Worm (Caenorhabditis elegans): ENCODE measurements around the gene sru-6.

Gene sru-6

DNA sequence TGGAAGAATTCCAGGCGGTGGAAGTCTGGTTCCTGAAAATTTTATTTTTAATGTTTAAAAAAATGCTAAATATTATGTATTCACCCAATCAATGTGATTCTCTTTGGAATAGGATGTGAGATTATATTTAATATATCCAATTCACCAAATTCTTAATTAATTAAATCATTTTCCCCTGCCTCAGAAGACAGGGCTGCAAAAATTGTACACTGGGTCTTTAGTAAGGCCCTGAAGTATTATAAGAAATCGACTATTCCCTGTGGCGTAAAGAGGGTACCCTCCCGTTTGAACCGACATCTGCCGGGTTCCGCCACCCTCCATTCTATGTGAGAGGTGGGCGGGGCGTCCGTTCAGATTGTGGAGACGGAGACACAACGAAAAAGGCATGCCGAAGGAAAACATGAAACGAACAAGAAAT is 20.8 kb downstream of the sru-6 start:
- TF ChIP-seq W03F9.2 (tag; optimal IDR thresholded peaks at IDR 0.05), result peak; percentile 67
- no peak for TF ChIP-seq dao-5 (tag; optimal IDR thresholded peaks at IDR 0.05)
- TF ChIP-seq him-1 (tag; optimal IDR thresholded peaks at IDR 0.05), result peak; percentile 57

DNA sequence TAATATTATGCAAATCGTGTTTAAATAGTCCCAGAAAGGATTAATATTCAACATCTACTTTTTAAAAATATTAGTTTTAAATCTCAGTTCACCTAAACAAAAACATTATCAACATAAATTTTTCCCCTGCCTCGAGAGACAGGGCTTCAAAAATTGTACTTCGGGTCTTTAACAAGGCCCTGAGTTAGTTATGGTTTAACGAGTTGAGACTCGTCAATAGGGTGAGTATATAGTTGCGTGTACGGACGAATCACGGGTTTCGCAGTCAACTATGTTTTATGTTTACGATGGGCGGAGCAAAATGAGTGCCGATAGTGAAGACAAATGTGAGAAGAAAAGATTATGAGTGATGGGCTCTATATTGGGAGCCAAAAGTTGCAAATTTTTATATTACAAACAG is 21.2 kb downstream of the sru-6 start:
- no peak for TF ChIP-seq dao-5 (tag; optimal IDR thresholded peaks at IDR 0.05)

DNA sequence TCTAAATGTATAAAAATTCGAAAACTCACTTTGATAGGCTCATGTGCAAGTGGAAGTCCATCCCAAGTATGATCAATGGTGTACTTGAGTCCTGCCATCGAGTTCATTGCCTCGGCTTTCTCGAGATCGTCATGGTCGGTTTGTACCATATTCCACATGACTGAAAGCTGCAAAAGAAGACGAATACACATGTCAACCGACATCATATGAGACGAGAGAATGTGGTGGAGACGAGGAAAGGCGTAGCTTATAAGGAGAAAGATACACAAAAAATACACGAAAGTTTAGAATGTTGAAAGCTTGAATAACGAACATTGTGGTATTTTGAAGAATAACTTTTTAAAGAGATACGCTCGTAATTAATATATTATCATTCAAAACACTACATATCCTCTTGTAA is 22.4 kb downstream of the sru-6 start, which contains the start of gene C33A12.3:
Gene C33A12.3, minus strand, starts transcription at position 167 of the 400 bp plus-strand sequence.
- no peak for TF ChIP-seq W03F9.2 (tag; optimal IDR thresholded peaks at IDR 0.05)
- TF ChIP-seq him-1 (tag; optimal IDR thresholded peaks at IDR 0.05), result no peak
- no peak for TF ChIP-seq dao-5 (tag; optimal IDR thresholded peaks at IDR 0.05)

DNA sequence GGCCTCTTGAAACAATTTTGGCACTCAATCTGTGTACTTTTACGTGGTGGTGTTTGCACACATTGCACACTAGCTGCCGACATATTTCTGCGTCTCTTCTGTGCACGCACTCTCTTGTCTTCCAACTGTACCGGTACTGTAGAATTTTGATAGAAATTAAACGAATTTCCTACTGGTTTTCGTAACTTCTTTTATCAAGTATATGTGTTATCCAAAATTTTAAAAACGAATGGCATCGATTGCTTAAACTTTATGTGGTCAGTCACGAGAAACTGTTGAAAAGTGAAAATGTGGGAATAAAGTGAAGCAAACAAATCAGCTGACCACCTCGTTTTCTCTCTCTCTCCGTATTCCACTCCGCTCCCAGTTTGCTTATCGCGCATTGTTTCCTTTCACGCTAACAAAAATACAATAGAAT is 22.9 kb downstream of the sru-6 start:
- TF ChIP-seq dao-5 (tag; optimal IDR thresholded peaks at IDR 0.05) (no peak), W03F9.2 (tag; optimal IDR thresholded peaks at IDR 0.05) (peak; percentile 28), him-1 (tag; optimal IDR thresholded peaks at IDR 0.05) (no peak)

DNA sequence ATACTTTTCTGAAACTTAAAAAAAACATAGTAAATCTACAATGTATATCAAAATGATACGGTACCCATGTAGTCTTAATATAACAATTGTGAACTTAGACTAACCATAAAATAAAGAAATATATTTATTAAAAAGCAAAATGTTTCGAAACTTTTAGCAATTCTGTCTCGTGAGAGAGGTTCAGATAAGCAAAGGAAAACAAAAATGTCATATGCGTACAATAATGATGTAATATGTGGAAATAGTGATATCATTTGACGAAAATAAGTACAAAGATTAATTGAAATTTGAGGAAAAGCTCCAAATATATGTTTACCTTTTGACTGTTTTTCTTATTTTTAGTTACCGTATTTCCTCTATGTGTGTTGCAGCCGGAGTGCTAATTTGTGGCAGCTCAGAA is 23.7 kb downstream of the sru-6 start:
- TF ChIP-seq him-1 (tag; optimal IDR thresholded peaks at IDR 0.05), result no peak
- TF ChIP-seq W03F9.2 (tag; optimal IDR thresholded peaks at IDR 0.05), result no peak
- TF ChIP-seq dao-5 (tag; optimal IDR thresholded peaks at IDR 0.05), result no peak

DNA sequence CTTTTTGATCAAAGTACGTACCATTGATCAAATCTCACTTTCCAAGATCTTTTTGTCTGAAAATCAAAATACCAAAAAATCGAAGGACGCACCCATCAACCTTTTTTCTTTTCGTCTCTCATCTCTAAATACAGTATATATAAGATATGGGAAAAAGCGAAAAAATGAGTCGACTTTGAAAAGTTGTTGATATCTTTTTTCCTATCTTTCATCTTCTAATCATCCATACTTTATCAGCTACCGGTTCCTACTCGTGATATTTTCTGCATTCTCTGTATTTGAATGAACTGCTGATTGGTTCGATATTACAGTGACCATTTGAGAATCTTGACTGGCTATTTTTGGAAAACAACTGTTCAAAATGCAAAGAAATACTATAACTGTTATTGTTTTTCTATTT is 26.4 kb downstream of the sru-6 start, which contains the start of gene C33A12.19:
Gene C33A12.19, plus strand, starts transcription at position 169 of the 400 bp plus-strand sequence.
- TF ChIP-seq W03F9.2 (tag; optimal IDR thresholded peaks at IDR 0.05) (no peak), dao-5 (tag; optimal IDR thresholded peaks at IDR 0.05) (no peak), him-1 (tag; optimal IDR thresholded peaks at IDR 0.05) (no peak)

DNA sequence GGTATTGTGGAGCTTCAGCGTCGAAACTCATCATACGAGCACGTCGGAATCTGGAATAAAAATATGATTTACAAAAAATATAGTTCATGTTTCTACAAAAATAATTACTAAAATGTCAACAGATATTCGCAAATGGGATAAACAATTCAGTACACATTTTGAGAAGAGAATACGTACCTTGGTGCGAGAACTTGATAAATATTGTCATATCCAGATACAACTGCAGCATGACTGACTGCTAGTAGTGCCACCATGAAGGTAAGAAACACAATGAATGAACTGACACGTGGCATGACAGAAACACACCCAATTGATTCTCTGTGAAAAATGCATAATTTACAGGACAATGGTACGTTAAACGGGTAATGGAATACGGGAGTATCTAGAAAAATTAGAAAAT is 28.2 kb downstream of the sru-6 start, which contains the start of gene nlp-35:
Gene nlp-35, minus strand, starts transcription at position 319 of the 400 bp plus-strand sequence.
- no peak for TF ChIP-seq him-1 (tag; optimal IDR thresholded peaks at IDR 0.05)
- no peak for TF ChIP-seq dao-5 (tag; optimal IDR thresholded peaks at IDR 0.05)
- no peak for TF ChIP-seq W03F9.2 (tag; optimal IDR thresholded peaks at IDR 0.05)

DNA sequence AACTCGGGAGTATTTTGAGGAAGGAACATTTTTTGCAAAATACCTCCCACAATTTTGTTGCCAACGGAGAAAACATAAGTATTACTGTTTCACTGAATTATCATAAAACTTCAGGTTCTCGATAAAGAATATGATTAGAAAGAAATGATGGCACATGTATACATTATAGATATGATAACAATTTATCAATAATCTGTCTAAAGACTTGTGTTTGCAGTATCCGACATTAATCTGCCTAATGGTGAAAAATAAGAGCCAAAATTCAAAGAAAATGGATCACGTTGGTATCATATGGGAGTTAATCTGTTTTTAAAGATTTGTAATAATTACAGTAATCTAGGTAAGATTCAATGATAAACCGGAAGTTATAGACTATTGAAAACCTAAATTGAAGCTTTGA is 30.2 kb downstream of the sru-6 start:
- TF ChIP-seq W03F9.2 (tag; optimal IDR thresholded peaks at IDR 0.05) (no peak), him-1 (tag; optimal IDR thresholded peaks at IDR 0.05) (no peak), dao-5 (tag; optimal IDR thresholded peaks at IDR 0.05) (no peak)

DNA sequence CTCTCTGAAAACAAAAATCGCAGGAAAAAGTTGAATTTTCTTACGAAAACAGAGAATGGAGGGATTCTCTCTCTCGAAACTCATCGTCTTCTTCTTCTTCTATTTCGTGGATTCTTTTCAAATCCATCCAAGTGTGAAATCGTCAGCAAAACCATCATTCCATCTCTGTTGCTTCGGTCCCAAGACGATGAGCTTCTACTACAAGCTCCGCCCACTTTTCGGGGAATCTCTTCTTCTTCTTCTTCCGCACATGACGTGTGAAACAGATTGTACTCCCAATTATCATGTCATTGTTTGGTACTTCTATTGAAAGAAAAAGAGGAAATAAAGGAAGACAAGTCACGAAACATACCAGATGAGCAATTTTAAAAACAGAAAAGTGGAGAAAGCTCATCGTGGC is 32.7 kb downstream of the sru-6 start:
- TF ChIP-seq dao-5 (tag; optimal IDR thresholded peaks at IDR 0.05) (no peak), W03F9.2 (tag; optimal IDR thresholded peaks at IDR 0.05) (no peak), him-1 (tag; optimal IDR thresholded peaks at IDR 0.05) (no peak)

DNA sequence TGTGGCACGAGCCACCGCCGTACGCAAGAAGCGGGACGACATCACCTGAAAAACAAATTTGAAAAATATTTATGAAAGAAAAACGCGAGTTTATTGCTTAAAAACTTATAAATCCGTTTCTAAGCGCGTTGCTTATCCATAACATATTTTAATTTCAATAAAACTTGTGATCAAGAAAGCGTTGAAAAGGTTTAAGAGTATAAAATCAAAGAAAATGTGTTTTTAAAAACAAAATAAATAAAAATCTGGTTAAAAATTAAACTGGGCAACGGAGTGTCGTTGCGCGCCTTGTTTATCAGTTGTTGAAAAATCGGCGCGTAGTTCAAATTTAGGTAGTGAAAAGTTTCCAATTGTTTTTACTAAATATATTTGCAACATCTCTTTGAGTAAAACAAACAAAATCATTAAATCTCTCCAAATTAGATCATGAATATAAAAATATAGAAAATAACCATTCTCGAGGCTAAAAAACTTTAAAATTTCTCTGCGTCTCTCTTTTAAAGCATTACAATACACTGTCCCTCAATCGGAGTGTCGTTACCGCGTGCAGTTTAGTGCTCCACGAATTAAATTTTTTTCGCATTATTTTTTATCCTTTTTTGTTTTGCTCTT is 34.5 kb downstream of the sru-6 start, which contains the start of gene ndua-5:
Gene ndua-5, minus strand, starts transcription at position 51 of the 612 bp plus-strand sequence.
- TF ChIP-seq him-1 (tag; optimal IDR thresholded peaks at IDR 0.05) (no peak), W03F9.2 (tag; optimal IDR thresholded peaks at IDR 0.05) (no peak)

DNA sequence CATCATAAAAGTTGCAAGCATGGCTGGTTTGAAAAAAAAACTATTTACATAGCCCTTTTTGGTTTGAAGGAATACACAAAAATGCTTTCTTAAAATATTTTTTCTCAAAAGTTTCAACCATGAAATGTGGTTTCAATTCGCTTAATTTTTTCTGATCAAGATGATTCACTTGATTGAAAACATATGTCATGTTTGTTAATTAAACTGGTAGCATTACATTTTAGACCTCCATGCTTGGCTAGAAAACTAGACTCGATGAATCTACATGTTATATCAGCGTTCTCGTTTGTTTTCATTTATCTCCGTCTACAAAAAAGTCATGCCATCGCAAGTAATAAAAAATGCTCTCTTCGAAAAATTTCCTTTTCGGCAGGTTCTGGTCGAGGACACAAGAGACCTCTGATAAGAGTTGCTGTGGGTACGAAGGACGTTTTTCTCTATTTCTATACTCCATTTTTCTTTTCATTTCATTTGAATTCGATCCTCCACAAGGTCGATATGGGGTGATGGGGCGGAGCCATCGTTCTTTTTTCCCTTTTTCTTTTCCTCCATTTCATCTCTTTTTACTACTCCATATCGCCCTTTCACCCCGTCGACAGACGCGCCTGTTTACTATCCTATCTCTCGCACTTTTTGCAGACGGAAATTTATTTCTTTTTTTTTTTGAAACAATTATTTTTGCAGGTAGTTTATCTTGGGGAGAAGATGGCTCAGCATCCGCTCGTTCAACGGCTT is 35.4 kb downstream of the sru-6 start, which contains the start of gene elo-1:
Gene elo-1, plus strand, starts transcription at position 685 of the 735 bp plus-strand sequence.
- TF ChIP-seq him-1 (tag; optimal IDR thresholded peaks at IDR 0.05), result no peak
- TF ChIP-seq dao-5 (tag; optimal IDR thresholded peaks at IDR 0.05), result no peak
- TF ChIP-seq W03F9.2 (tag; optimal IDR thresholded peaks at IDR 0.05), result no peak

DNA sequence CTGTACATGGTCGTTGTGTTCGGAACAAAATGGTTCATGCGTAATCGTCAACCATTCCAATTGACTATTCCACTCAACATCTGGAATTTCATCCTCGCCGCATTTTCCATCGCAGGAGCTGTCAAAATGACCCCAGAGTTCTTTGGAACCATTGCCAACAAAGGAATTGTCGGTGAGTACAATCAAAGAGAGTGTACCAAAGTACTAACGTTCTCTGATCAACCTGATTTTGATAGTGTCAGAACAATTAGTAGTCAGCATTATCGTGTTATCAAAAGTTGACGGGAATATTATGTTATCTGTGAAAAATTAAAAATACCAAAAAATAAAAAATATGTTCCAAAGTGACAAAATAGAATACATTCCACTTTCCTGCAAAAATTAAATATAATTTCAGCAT is 36.6 kb downstream of the sru-6 start:
- TF ChIP-seq him-1 (tag; optimal IDR thresholded peaks at IDR 0.05) (no peak), dao-5 (tag; optimal IDR thresholded peaks at IDR 0.05) (no peak), W03F9.2 (tag; optimal IDR thresholded peaks at IDR 0.05) (no peak)

DNA sequence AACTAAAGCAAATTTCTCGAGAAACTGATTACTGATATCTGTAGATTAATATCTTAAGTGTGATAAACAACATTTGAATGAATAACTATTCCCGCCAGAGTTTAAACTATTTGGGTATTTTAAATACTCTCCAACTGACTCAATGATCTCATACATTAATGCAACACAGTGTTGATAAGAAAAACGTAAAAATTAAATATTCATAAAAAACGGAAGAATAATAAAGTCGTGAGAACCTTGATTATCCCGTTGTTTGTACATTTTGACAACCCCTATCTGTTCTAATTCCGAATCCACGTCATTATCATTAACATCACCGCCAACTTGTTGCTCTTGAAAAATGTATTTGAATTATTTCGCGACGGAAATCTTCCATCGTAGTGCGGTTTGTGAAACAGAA is 39.2 kb downstream of the sru-6 start, which contains the start of gene elo-7:
Gene elo-7, plus strand, starts transcription at position 301 of the 400 bp plus-strand sequence.
- TF ChIP-seq dao-5 (tag; optimal IDR thresholded peaks at IDR 0.05) (no peak), him-1 (tag; optimal IDR thresholded peaks at IDR 0.05) (no peak), W03F9.2 (tag; optimal IDR thresholded peaks at IDR 0.05) (no peak)

DNA sequence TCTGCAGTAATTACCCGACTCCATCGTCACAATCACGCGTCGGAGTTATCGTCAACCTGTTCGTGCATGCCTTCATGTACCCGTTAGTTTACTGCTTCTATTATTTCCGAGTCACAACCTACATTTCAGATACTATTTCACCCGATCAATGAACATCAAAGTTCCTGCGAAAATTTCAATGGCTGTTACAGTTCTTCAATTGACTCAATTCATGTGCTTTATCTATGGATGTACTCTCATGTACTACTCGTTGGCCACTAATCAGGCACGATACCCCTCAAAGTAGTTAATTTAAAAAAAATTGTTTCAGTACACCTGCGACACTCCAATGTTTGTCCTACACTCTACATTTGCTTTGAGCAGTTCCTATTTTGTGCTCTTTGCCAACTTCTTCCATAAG is 40.3 kb downstream of the sru-6 start:
- no peak for TF ChIP-seq W03F9.2 (tag; optimal IDR thresholded peaks at IDR 0.05)
- no peak for TF ChIP-seq him-1 (tag; optimal IDR thresholded peaks at IDR 0.05)
- no peak for TF ChIP-seq dao-5 (tag; optimal IDR thresholded peaks at IDR 0.05)
